Worm (Caenorhabditis elegans) whole organism, midembryonic: Measurements from ENCODE around the gene F44D12.6.

Source experiments
- T22C8.4 ChIP-seq: fragments of 200-800 bp; sonication (Bioruptor generic); IDR thresholded peaks from 2 replicates; pipeline ENCODE4 v1.3.6; 2022; ENCODE audit warnings: missing genetic modification characterization, missing compliant biosample characterization
- cog-1 ChIP-seq: sonication (generic microtip); optimal IDR thresholded peaks from 2 replicates; lab custom pipeline; 2016; ENCODE audit warnings: missing genetic modification characterization, missing compliant biosample characterization
- flt-1 ChIP-seq: fragments of 200-800 bp; sonication (Bioruptor generic); IDR thresholded peaks from 2 replicates; pipeline ENCODE4 v1.3.6; 2022; ENCODE audit warnings: missing genetic modification characterization, missing compliant biosample characterization
- klf-2 ChIP-seq: fragments of 200-800 bp; sonication (Bioruptor generic); conservative IDR thresholded peaks from 2 replicates; pipeline ENCODE4 v1.3.6; 2022; ENCODE audit warnings: missing genetic modification reagents, missing genetic modification characterization, missing compliant biosample characterization
- med-1 ChIP-seq: sonication (generic microtip); optimal IDR thresholded peaks from 2 replicates; lab custom pipeline; 2017; ENCODE audit warnings: missing genetic modification characterization, mild to moderate bottlenecking, missing compliant biosample characterization, antibody characterized with exemption, missing genetic modification reagents; ENCODE audit not compliant: insufficient read depth
- ref-1 ChIP-seq: fragments of 200-800 bp; sonication (Bioruptor generic); conservative IDR thresholded peaks from 2 replicates; pipeline ENCODE4 v1.3.6; 2022; ENCODE audit warnings: missing genetic modification reagents, missing genetic modification characterization, missing compliant biosample characterization
- tab-1 ChIP-seq: fragments of 200-800 bp; sonication (Bioruptor generic); IDR thresholded peaks from 2 replicates; pipeline ENCODE4 v1.3.6; 2022; ENCODE audit warnings: missing genetic modification characterization, missing compliant biosample characterization

DNA sequence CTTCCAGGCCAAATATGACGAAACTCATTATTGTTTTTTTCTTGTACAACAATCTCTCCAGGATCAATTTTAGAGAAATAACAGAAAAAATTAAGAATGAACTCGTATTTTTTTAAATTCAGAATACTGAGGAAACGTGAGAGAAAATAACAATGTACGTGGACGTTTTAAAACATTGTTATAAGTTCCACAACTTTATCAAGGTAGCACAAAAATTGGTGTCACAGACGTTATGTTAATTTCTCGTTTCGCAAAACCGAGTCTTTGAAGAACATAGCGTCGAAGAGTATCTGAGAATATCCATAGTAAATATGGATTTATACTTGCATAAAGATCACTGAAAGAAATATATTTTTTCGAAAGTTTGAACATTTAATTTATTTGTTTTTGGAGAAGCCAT, 17.9 kb downstream of the F44D12.6 start, which contains the start of gene T04B2.8:
- TF ChIP-seq cog-1 (tag; lab: Kevin White, UChicago) (no peak), flt-1 (GFP tag; lab: Robert Waterston, UW) (no peak), tab-1 (GFP tag; lab: Robert Waterston, UW) (no peak), med-1 (GFP tag; lab: Kevin White, UChicago) (no peak), T22C8.4 (GFP tag; lab: Robert Waterston, UW) (no peak), ref-1 (GFP tag; lab: Robert Waterston, UW) (no peak), klf-2 (GFP tag; lab: Robert Waterston, UW) (no peak)
